Fruit fly (Drosophila melanogaster) whole organism, prepupa: Measurements from ENCODE around the gene CG5860.

Experiments used
- Blimp-1 ChIP-seq: fragments of 200-800 bp; sonication (Bioruptor generic); optimal IDR thresholded peaks from 3 replicates; lab custom pipeline; 2017; ENCODE audit warnings: missing biosample characterization, missing genetic modification characterization, mild to moderate bottlenecking, moderate library complexity, missing genetic modification reagents
- CG10631 ChIP-seq: fragments of 200-800 bp; sonication (Bioruptor generic); optimal IDR thresholded peaks from 2 replicates; lab custom pipeline; 2016; ENCODE audit warnings: missing biosample characterization, missing genetic modification characterization
- CG10669 ChIP-seq: fragments of 200-800 bp; sonication (Bioruptor generic); optimal IDR thresholded peaks from 3 replicates; lab custom pipeline; 2018; ENCODE audit warnings: missing biosample characterization, mild to moderate bottlenecking, missing genetic modification characterization, moderate library complexity
- CG11294 ChIP-seq: fragments of 200-800 bp; sonication (Bioruptor generic); IDR thresholded peaks from 2 replicates; pipeline ENCODE4 v1.3.6; 2022; ENCODE audit warnings: missing biosample characterization, missing genetic modification characterization
- CG11762 ChIP-seq: fragments of 200-800 bp; sonication (Bioruptor generic); optimal IDR thresholded peaks from 3 replicates; lab custom pipeline; 2016; ENCODE audit warnings: missing biosample characterization, missing genetic modification characterization; ENCODE audit not compliant: insufficient read depth
- CG11902 ChIP-seq: fragments of 200-800 bp; sonication (Bioruptor generic); optimal IDR thresholded peaks from 3 replicates; lab custom pipeline; 2016; ENCODE audit warnings: missing biosample characterization, missing genetic modification characterization
- CG16779 ChIP-seq: fragments of 200-800 bp; sonication (Bioruptor generic); optimal IDR thresholded peaks from 3 replicates; lab custom pipeline; 2017; ENCODE audit warnings: missing biosample characterization, mild to moderate bottlenecking, missing genetic modification characterization
- CG3032 ChIP-seq: fragments of 200-800 bp; optimal IDR thresholded peaks from 2 replicates; lab custom pipeline; 2019; ENCODE audit warnings: missing biosample characterization, mild to moderate bottlenecking, missing genetic modification characterization, moderate library complexity
- CG34406 ChIP-seq: fragments of 200-800 bp; sonication (Bioruptor generic); optimal IDR thresholded peaks from 3 replicates; lab custom pipeline; 2016; ENCODE audit warnings: missing biosample characterization, missing genetic modification characterization
- CG3919 ChIP-seq: fragments of 200-800 bp; sonication (Bioruptor generic); optimal IDR thresholded peaks from 3 replicates; lab custom pipeline; 2016; ENCODE audit warnings: missing biosample characterization, missing genetic modification characterization
- CG4318 ChIP-seq: fragments of 200-800 bp; sonication (Bioruptor generic); optimal IDR thresholded peaks from 3 replicates; lab custom pipeline; 2017; ENCODE audit warnings: missing biosample characterization, mild to moderate bottlenecking, missing genetic modification characterization
- CG6163 ChIP-seq: fragments of 200-800 bp; sonication (Bioruptor generic); IDR thresholded peaks from 3 replicates; pipeline ENCODE4 v1.3.6; 2022; ENCODE audit warnings: missing biosample characterization, missing genetic modification characterization
- CG6808 ChIP-seq: fragments of 200-800 bp; sonication (Bioruptor generic); optimal IDR thresholded peaks from 3 replicates; lab custom pipeline; 2017; ENCODE audit warnings: missing biosample characterization, missing genetic modification characterization, mild to moderate bottlenecking, moderate library complexity, missing genetic modification reagents
- CG7368 ChIP-seq: fragments of 200-800 bp; sonication (Bioruptor generic); optimal IDR thresholded peaks from 3 replicates; lab custom pipeline; 2016; ENCODE audit warnings: missing biosample characterization, missing genetic modification characterization
- CG8632 ChIP-seq: fragments of 200-800 bp; sonication (Bioruptor generic); optimal IDR thresholded peaks from 3 replicates; lab custom pipeline; 2016; ENCODE audit warnings: missing biosample characterization, missing genetic modification characterization
- CG9139 ChIP-seq: fragments of 200-800 bp; sonication (Bioruptor generic); optimal IDR thresholded peaks from 3 replicates; lab custom pipeline; 2017; ENCODE audit warnings: missing biosample characterization, mild to moderate bottlenecking, missing genetic modification characterization
- Eip78C ChIP-seq: fragments of 200-800 bp; sonication (Bioruptor generic); peaks from one replicate; lab custom pipeline; 2016; ENCODE audit warnings: missing biosample characterization, missing genetic modification characterization
- Ets96B ChIP-seq: fragments of 200-800 bp; optimal IDR thresholded peaks from 2 replicates; lab custom pipeline; 2019; ENCODE audit warnings: missing biosample characterization, mild to moderate bottlenecking, missing genetic modification characterization, moderate library complexity
- Hr39 ChIP-seq: fragments of 200-800 bp; sonication (Bioruptor generic); optimal IDR thresholded peaks from 2 replicates; lab custom pipeline; 2016; ENCODE audit warnings: missing biosample characterization, missing genetic modification characterization
- Hr4 ChIP-seq: fragments of 200-800 bp; sonication (Bioruptor generic); optimal IDR thresholded peaks from 3 replicates; lab custom pipeline; 2016; ENCODE audit warnings: missing biosample characterization, missing genetic modification characterization
- Lpt ChIP-seq: fragments of 200-800 bp; sonication (Bioruptor generic); optimal IDR thresholded peaks from 3 replicates; lab custom pipeline; 2016; ENCODE audit warnings: missing biosample characterization, missing genetic modification characterization
- Met ChIP-seq: fragments of 200-800 bp; sonication (Bioruptor generic); optimal IDR thresholded peaks from 3 replicates; lab custom pipeline; 2016; ENCODE audit warnings: missing biosample characterization, missing genetic modification characterization
- Sox14 ChIP-seq: fragments of 200-800 bp; sonication (Bioruptor generic); optimal IDR thresholded peaks from 3 replicates; lab custom pipeline; 2016; ENCODE audit warnings: missing biosample characterization, missing genetic modification characterization
- Sox15 ChIP-seq: fragments of 200-800 bp; sonication (Bioruptor generic); optimal IDR thresholded peaks from 3 replicates; lab custom pipeline; 2016; ENCODE audit warnings: missing biosample characterization, missing genetic modification characterization
- acj6 ChIP-seq: fragments of 200-800 bp; sonication (Bioruptor generic); optimal IDR thresholded peaks from 3 replicates; lab custom pipeline; 2016; ENCODE audit warnings: missing biosample characterization, missing genetic modification characterization
- cyc ChIP-seq: fragments of 200-800 bp; sonication (Bioruptor generic); optimal IDR thresholded peaks from 3 replicates; lab custom pipeline; 2016; ENCODE audit warnings: missing biosample characterization, missing genetic modification characterization
- esn ChIP-seq: fragments of 200-800 bp; sonication (Bioruptor generic); optimal IDR thresholded peaks from 2 replicates; lab custom pipeline; 2016; ENCODE audit warnings: missing biosample characterization, mild to moderate bottlenecking, missing genetic modification characterization, moderate library complexity
- fd59A ChIP-seq: fragments of 200-800 bp; sonication (Bioruptor generic); optimal IDR thresholded peaks from 2 replicates; lab custom pipeline; 2017; ENCODE audit warnings: missing biosample characterization, mild to moderate bottlenecking, missing genetic modification characterization, missing genetic modification reagents
- fd85E ChIP-seq: fragments of 200-800 bp; sonication (Bioruptor generic); optimal IDR thresholded peaks from 3 replicates; lab custom pipeline; 2016; ENCODE audit warnings: missing biosample characterization, missing genetic modification characterization
- fkh ChIP-seq: fragments of 200-800 bp; sonication (Bioruptor generic); optimal IDR thresholded peaks from 3 replicates; lab custom pipeline; 2017; ENCODE audit warnings: missing biosample characterization, mild to moderate bottlenecking, missing genetic modification characterization, moderate library complexity
- net ChIP-seq: fragments of 200-800 bp; sonication (Bioruptor generic); optimal IDR thresholded peaks from 3 replicates; lab custom pipeline; 2016; ENCODE audit warnings: missing biosample characterization, missing genetic modification characterization
- pdm3 ChIP-seq: fragments of 200-800 bp; sonication (Bioruptor generic); optimal IDR thresholded peaks from 3 replicates; lab custom pipeline; 2016; ENCODE audit warnings: missing biosample characterization, missing genetic modification characterization
- salr ChIP-seq, 2 experiments: fragments of 200-800 bp; sonication (Bioruptor generic); optimal IDR thresholded peaks; 3 replicates each; lab custom pipeline; 2016 to 2018; ENCODE audit warnings: missing biosample characterization in 2 of 2, missing genetic modification characterization in 2 of 2, mild to moderate bottlenecking in 1 of 2
- ss ChIP-seq, 2 experiments: fragments of 200-800 bp; sonication (Bioruptor generic); optimal IDR thresholded peaks; 2 replicates in 1 of 2; 3 replicates in 1 of 2; lab custom pipeline; 2017 to 2018; ENCODE audit warnings: mild to moderate bottlenecking in 2 of 2, missing biosample characterization in 2 of 2, missing genetic modification characterization in 2 of 2, moderate library complexity in 1 of 2
- topi ChIP-seq: fragments of 200-800 bp; sonication (Bioruptor generic); optimal IDR thresholded peaks from 3 replicates; lab custom pipeline; 2016; ENCODE audit warnings: missing biosample characterization, missing genetic modification characterization
- vri ChIP-seq: fragments of 200-800 bp; sonication (Bioruptor generic); optimal IDR thresholded peaks from 3 replicates; lab custom pipeline; 2016; ENCODE audit warnings: missing biosample characterization, mild to moderate bottlenecking, missing genetic modification characterization

The CG5860 gene

DNA sequence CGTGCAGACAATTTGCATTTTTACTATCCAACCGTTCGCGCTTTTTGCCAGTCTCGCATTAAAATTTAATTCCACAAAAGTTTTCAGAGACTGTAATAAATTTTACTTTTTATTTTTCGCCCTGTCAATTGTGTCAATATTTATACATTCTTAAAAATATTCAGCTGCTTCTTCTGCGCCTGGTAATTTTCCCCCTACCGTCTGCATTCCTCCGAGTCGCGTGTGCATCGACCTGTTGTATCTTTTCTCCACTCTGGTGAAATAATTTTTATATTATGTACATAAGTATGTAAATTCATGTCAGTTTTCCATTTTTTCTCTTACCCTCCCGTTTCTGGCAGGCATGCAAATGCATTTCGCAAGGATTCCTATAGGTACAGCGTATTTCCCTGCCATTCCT lies 6.2 kb upstream of the CG5860 start, which contains the start of gene CG34279:
TSS of gene CG34279 (minus strand) at position 101 of the 400 bp plus-strand sequence.
- TF ChIP-seq acj6 (GFP tag; lab: Kevin White, UChicago) (no peak), CG7368 (no peak), CG10669 (GFP tag; lab: Kevin White, UChicago) (no peak)
- TF ChIP-seq, all 60 proteins: peak for 0

DNA sequence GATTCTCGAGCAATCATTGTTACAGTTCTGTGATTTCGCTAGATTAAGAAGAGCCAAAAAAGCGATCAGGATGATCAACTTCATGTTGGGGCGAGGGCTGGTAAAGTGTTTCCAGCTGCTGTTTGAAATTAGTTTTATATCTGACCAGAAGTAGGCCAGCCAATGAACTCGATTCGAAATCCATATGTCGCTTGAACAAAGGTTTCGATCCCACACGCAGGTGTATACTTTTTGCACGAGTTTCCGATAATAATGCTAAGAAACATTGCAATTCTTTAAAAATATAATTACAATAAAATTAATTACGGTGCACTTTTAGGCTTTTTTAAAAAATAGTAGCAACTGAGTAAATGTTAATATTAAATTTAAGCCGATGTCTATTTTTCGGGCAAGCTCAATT lies 5.8 kb upstream of the CG5860 start, which contains the start of gene CG34280:
TSS of gene CG34280 (minus strand) at position 101 of the 400 bp plus-strand sequence.
- TF ChIP-seq Sox14 (GFP tag; lab: Kevin White, UChicago) (peak; percentile 48), Hr4 (GFP tag; lab: Kevin White, UChicago) (no peak)
- TF ChIP-seq, all 60 proteins: peak for 1

DNA sequence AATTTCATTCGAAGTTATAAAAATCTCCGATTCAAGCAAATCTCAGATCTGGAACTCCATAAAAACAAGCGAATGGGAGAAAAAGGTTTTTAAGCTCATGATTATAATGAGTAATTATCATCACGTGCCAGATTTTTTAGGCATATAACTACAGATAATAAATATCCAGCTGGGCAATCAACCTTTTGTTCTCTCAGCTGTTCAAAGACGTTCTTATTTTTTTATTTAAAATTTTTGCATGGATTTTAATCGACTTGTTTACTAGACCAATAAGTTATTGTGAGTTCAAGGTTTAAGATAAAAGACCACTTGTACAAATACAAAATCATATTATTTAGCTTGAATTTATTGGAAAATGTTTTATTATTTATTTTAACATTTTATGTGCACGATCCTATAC lies 5.3 kb upstream of the CG5860 start:
- TF ChIP-seq CG6808 (no peak), CG10669 (GFP tag; lab: Kevin White, UChicago) (no peak), fkh (GFP tag; lab: Kevin White, UChicago) (peak; percentile 29), salr (GFP tag; optimal IDR thresholded peaks at IDR 0.05; lab: Kevin White, UChicago) (no peak), Lpt (GFP tag; lab: Kevin White, UChicago) (no peak), fd85E (GFP tag; lab: Kevin White, UChicago) (no peak), vri (GFP tag; lab: Kevin White, UChicago) (peak; percentile 47), Blimp-1 (GFP tag; lab: Kevin White, UChicago) (no peak), ss (GFP tag; optimal IDR thresholded peaks at IDR 0.05; lab: Kevin White, UChicago) (no peak), fd59A (GFP tag; lab: Kevin White, UChicago) (no peak), pdm3 (GFP tag; lab: Kevin White, UChicago) (no peak), CG34406 (GFP tag; lab: Kevin White, UChicago) (no peak), CG10631 (GFP tag; lab: Kevin White, UChicago) (no peak), Hr39 (GFP tag; lab: Kevin White, UChicago) (no peak), Met (GFP tag; lab: Kevin White, UChicago) (no peak)

DNA sequence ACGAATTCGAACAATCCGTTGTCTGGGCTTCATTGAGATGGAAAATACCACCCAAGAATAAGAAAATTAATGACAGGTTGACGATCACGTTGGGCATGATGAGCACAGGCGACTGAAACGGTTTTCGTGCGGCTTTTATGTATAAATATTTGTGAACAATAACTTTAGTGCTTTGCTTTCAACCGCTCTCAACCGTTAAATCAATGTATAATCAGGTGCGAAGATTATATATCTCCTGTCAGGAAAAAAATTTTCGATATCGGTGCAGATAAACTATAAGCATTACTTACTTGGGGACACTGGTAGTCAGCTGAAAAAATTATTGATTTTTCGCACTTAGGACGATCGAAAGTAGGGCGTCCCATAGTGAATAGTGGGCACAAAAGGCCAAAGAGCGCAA lies 4.4 kb upstream of the CG5860 start, which contains the start of gene CG42823:
TSS of gene CG42823 (minus strand) at position 101 of the 400 bp plus-strand sequence.
- TF ChIP-seq CG3919 (GFP tag; lab: Kevin White, UChicago) (no peak), acj6 (GFP tag; lab: Kevin White, UChicago) (no peak), Sox15 (GFP tag; lab: Kevin White, UChicago) (no peak), CG16779 (tag; lab: Kevin White, UChicago) (no peak), CG4318 (GFP tag; lab: Kevin White, UChicago) (no peak), CG9139 (GFP tag; lab: Kevin White, UChicago) (no peak), CG11762 (no peak), Lpt (GFP tag; lab: Kevin White, UChicago) (no peak), CG11902 (GFP tag; lab: Kevin White, UChicago) (no peak), ss (GFP tag; optimal IDR thresholded peaks at IDR 0.05; lab: Kevin White, UChicago) (no peak), net (GFP tag; lab: Kevin White, UChicago) (no peak), esn (GFP tag; lab: Kevin White, UChicago) (no peak), CG34406 (GFP tag; lab: Kevin White, UChicago) (no peak), topi (GFP tag; lab: Kevin White, UChicago) (no peak)

- TF ChIP-seq cyc = no peak
- no peak for TF ChIP-seq CG6163 (GFP tag; lab: Robert Waterston, UW)
- TF ChIP-seq CG11294 (GFP tag; lab: Robert Waterston, UW) = no peak
- no peak for TF ChIP-seq fkh (GFP tag; lab: Kevin White, UChicago)
- no peak for TF ChIP-seq Eip78C
- no peak for TF ChIP-seq Ets96B (tag; lab: Kevin White, UChicago)
- TF ChIP-seq CG3032 = no peak
- no peak for TF ChIP-seq CG8632 (GFP tag; lab: Kevin White, UChicago)
- TF ChIP-seq, all 60 proteins: peak for 0
Observed at dm6 chr3R:17406411-17406810, 3.0 kb upstream of the CG5860 start, which contains the start of the genes CG42824 and CG42798. TSS of gene CG42824 (minus strand) at chr3R:17406511. TSS of gene CG42798 (plus strand) at chr3R:17406678.
